Worm (Caenorhabditis elegans) whole organism, L2 larva: ENCODE measurements around the gene acs-17.

Source experiments
- R02D3.7 ChIP-seq: fragments of 150-350 bp; optimal IDR thresholded peaks from 2 replicates; lab custom pipeline; 2014; ENCODE audit warnings: missing biosample characterization, missing genetic modification characterization
- elt-1 ChIP-seq: fragments of 150-350 bp; optimal IDR thresholded peaks from 2 replicates; lab custom pipeline; 2014; ENCODE audit warnings: missing biosample characterization, missing genetic modification characterization
- elt-3 ChIP-seq: sonication (generic microtip); optimal IDR thresholded peaks from 2 replicates; lab custom pipeline; 2017; ENCODE audit warnings: missing biosample characterization, missing genetic modification characterization
- lin-11 ChIP-seq: fragments of 150-350 bp; sonication (generic microtip); optimal IDR thresholded peaks from 2 replicates; lab custom pipeline; 2014; ENCODE audit warnings: missing biosample characterization, missing genetic modification characterization, inconsistent platforms, mixed read lengths
- lin-13 ChIP-seq: fragments of 150-350 bp; optimal IDR thresholded peaks from 2 replicates; lab custom pipeline; 2014; ENCODE audit warnings: missing biosample characterization, missing genetic modification reagents, missing genetic modification characterization
- nhr-11 ChIP-seq: fragments of 150-350 bp; optimal IDR thresholded peaks from 2 replicates; lab custom pipeline; 2014; ENCODE audit warnings: missing biosample characterization, missing genetic modification characterization
- nhr-237 ChIP-seq: fragments of 150-350 bp; optimal IDR thresholded peaks from 2 replicates; lab custom pipeline; 2014; ENCODE audit warnings: missing biosample characterization, missing genetic modification characterization
- nhr-25 ChIP-seq: fragments of 150-350 bp; sonication (generic microtip); optimal IDR thresholded peaks from 3 replicates; lab custom pipeline; 2014; ENCODE audit warnings: missing biosample characterization, missing genetic modification characterization
- unc-62 ChIP-seq: fragments of 150-350 bp; optimal IDR thresholded peaks from 2 replicates; lab custom pipeline; 2014; ENCODE audit warnings: missing biosample characterization, missing genetic modification reagents, missing genetic modification characterization

ce11 chrX:5948769-5949168, 4.5 kb upstream of the acs-17 start, which contains the start of gene mig-23:
- TF ChIP-seq nhr-11 (no peak), elt-3 (tag; lab: Kevin White, UChicago) (no peak), elt-1 (tag; lab: Kevin White, UChicago) (no peak), lin-11 (tag; lab: Kevin White, UChicago) (no peak), lin-13 (no peak), unc-62 (no peak), nhr-25 (no peak), R02D3.7 (tag; lab: Kevin White, UChicago) (no peak), nhr-237 (tag; lab: Kevin White, UChicago) (no peak)
